Worm (Caenorhabditis elegans): ENCODE data around the gene Y37D8A.5.

ce11 chrIII:12864648-12865047 lies 9.4 kb upstream of the Y37D8A.5 start, which contains the start of gene Y37D8A.8:
- no peak for TF ChIP-seq pqm-1 (tag; optimal IDR thresholded peaks at IDR 0.05)
- TF ChIP-seq skn-1 (tag; optimal IDR thresholded peaks at IDR 0.05): no peak
- no peak for TF ChIP-seq lin-29 (GFP tag; IDR thresholded peaks at IDR 0.05)

Measured in whole organism, L4 larva.